Worm (Caenorhabditis elegans) whole organism, L4 larva: ENCODE data around the gene Y55H10A.2.

Source experiments
- ZK546.5 ChIP-seq, 2 experiments: sonication (generic microtip); optimal IDR thresholded peaks; 2 replicates each; lab custom pipeline; 2017; ENCODE audit warnings: missing biosample characterization in 2 of 2, missing genetic modification characterization in 2 of 2
- skn-1 ChIP-seq: fragments of 150-350 bp; optimal IDR thresholded peaks from 2 replicates; lab custom pipeline; 2014; ENCODE audit warnings: missing biosample characterization, missing genetic modification characterization
- ztf-11 ChIP-seq: fragments of 150-350 bp; optimal IDR thresholded peaks from 2 replicates; lab custom pipeline; 2014; ENCODE audit warnings: missing biosample characterization, missing genetic modification characterization

DNA sequence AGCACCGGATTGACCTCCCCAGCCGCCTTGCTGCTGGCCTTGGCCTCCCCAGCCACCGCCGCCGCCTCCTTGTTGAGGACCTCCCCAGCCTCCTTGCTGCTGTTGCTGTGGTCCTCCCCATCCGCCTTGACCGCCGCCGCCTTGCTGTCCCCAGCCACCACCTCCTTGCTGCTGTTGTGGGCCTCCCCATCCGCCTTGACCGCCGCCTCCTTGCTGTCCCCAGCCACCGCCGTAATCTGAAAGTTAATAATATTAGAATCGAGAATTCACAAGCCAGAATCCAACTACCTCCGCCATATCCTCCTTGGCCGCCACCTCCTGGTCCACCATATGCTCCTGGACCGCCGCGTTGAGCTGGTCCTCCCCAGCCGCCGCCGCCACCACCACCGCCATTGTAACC, 26.0 kb upstream of the Y55H10A.2 start:
- TF ChIP-seq skn-1 (tag; lab: Kevin White, UChicago): no peak
- no peak for TF ChIP-seq ztf-11 (tag; lab: Kevin White, UChicago)
- no peak for TF ChIP-seq ZK546.5 (tag; optimal IDR thresholded peaks at IDR 0.05; lab: Kevin White, UChicago)
